Worm (Caenorhabditis elegans): ENCODE data around the gene C28D4.8.
A peak's percentile ranks its signal among the peaks of the same experiment; 100 is the strongest.

The C28D4.8 gene

DNA sequence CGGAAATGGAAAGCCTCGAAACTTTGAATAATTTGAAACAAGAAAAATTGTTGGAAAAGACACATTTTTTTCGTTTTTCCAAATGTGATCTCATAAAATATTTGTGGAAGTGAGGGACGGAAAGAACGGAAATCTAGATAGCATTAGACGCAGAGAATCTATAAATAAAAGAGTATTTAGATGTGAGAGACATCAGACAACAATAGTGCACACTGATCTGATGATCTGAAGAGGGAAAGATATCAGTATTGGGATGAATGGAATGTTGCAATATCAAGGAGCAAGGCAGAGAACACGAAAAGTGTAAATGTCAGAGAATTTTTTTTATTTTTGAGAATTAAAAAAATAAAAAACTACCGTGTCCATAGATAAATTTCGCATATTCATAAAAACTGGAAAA, 13.4 kb downstream of the C28D4.8 start:
- TF ChIP-seq T22C8.4 (GFP tag; IDR thresholded peaks at IDR 0.05) (no peak), klf-2 (GFP tag; conservative IDR thresholded peaks at IDR 0.05) (no peak), ztf-23 (GFP tag; IDR thresholded peaks at IDR 0.05) (no peak), flt-1 (GFP tag; IDR thresholded peaks at IDR 0.05) (no peak), cog-1 (tag; optimal IDR thresholded peaks at IDR 0.05) (no peak), tab-1 (GFP tag; IDR thresholded peaks at IDR 0.05) (no peak), ref-1 (GFP tag; conservative IDR thresholded peaks at IDR 0.05) (no peak), ztf-29 (GFP tag; IDR thresholded peaks at IDR 0.05) (no peak), med-1 (GFP tag; optimal IDR thresholded peaks at IDR 0.05; ENCODE audit: insufficient read depth) (no peak)

ce11 chrIV:9733904-9734303, 14.3 kb downstream of the C28D4.8 start:
- no peak for TF ChIP-seq cog-1 (tag; optimal IDR thresholded peaks at IDR 0.05)
- no peak for TF ChIP-seq flt-1 (GFP tag; IDR thresholded peaks at IDR 0.05)
- TF ChIP-seq klf-2 (GFP tag; conservative IDR thresholded peaks at IDR 0.05) = no peak
- TF ChIP-seq med-1 (GFP tag; optimal IDR thresholded peaks at IDR 0.05; ENCODE audit: insufficient read depth) = no peak
- TF ChIP-seq ztf-29 (GFP tag; IDR thresholded peaks at IDR 0.05) = no peak
- TF ChIP-seq T22C8.4 (GFP tag; IDR thresholded peaks at IDR 0.05) = no peak
- no peak for TF ChIP-seq ztf-23 (GFP tag; IDR thresholded peaks at IDR 0.05)
- TF ChIP-seq tab-1 (GFP tag; IDR thresholded peaks at IDR 0.05) = no peak
- TF ChIP-seq ref-1 (GFP tag; conservative IDR thresholded peaks at IDR 0.05) = no peak

DNA sequence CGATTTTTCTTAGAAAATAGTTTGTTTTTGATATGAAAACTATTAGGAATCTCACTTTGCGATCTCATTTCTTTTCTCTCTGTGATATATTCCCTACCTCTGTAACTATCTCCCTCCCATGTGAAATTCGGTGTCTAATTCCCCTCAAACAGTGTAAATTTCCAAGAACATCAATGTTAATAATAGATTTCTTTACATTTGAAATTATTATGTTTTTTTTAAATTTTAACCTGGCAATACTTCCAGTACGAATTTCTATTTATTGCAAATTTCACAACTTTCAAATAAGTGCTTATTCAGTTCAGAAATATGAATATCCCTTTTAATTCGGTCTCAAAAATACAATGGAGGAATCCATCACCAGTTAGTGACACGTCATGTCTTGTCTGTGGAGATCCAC, 19.9 kb downstream of the C28D4.8 start, which contains the start of gene nhr-100:
Gene nhr-100, plus strand, starts transcription at position 301 of the 400 bp plus-strand sequence.
- TF ChIP-seq klf-2 (GFP tag; conservative IDR thresholded peaks at IDR 0.05) (no peak), tab-1 (GFP tag; IDR thresholded peaks at IDR 0.05) (no peak), flt-1 (GFP tag; IDR thresholded peaks at IDR 0.05) (no peak), ztf-23 (GFP tag; IDR thresholded peaks at IDR 0.05) (no peak), cog-1 (tag; optimal IDR thresholded peaks at IDR 0.05) (no peak)

DNA sequence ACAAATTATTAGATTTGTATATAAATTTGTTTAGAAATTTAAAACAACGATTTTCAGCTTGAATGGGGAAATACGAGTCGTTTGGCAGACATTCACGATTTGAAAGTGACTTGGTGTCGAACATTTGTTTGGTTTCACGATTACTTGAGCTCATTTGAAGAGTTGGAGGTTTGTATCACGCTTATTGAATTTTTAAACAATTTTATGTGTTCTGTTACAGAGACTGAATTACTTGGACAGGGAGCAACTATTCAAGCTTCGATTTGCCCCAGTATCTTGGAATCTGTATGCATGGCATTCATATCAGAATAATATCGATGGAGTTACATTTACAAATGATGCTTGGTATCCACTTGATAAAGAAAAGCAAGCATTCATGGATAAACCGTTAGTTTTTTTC, 21.0 kb downstream of the C28D4.8 start:
- TF ChIP-seq T22C8.4 (GFP tag; IDR thresholded peaks at IDR 0.05) (no peak), flt-1 (GFP tag; IDR thresholded peaks at IDR 0.05) (no peak), klf-2 (GFP tag; conservative IDR thresholded peaks at IDR 0.05) (no peak), ztf-23 (GFP tag; IDR thresholded peaks at IDR 0.05) (no peak), cog-1 (tag; optimal IDR thresholded peaks at IDR 0.05) (no peak), med-1 (GFP tag; optimal IDR thresholded peaks at IDR 0.05; ENCODE audit: insufficient read depth) (no peak), ref-1 (GFP tag; conservative IDR thresholded peaks at IDR 0.05) (no peak)

DNA sequence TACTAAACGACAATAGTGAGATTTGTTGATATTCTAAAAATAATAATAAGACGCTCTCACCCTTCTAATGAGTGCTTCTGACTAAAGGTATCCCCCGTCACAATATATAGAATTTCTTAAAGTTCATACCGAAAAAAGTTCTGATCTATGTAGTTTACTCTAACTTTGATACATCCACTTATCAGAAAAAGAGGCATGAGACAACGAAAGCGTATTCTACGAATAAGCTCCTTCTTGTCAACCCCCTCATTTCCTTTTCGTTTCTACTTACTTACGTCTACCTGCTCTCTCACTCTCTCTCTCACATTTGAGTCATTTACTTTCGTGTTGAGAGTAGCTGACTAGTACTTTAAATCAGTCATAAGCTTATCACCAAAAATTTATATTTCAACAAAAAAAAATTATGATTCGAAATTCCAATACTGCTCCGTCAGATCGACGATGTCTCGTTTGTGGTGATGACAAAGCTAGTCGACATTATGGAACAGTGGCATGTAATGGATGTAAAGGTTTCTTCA, 22.7 kb downstream of the C28D4.8 start:
- TF ChIP-seq cog-1 (tag; optimal IDR thresholded peaks at IDR 0.05) = no peak
- TF ChIP-seq ztf-23 (GFP tag; IDR thresholded peaks at IDR 0.05) = no peak
- no peak for TF ChIP-seq med-1 (GFP tag; optimal IDR thresholded peaks at IDR 0.05; ENCODE audit: insufficient read depth)

DNA sequence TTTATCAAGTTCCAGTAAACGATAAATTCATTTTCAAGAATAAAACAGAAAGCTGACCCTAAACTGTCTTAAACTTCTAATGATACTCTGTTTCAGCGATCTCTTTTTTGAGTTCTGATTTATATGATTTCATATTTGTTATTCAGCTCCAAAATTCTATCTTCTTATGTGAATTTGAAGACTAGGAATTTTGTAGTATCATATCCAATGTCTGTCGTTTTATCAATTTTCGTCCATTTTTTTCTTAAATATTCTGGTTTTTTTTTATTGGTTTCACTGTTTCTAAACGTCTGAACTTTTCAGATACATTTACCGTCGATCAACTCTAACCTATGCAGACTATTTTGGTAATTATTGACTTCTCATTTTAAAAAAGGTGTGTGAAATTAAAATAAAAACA, 23.3 kb downstream of the C28D4.8 start, which contains the start of the genes nhr-138 and C28D4.18:
Gene nhr-138, plus strand, starts transcription at position 304 of the 400 bp plus-strand sequence.
Gene C28D4.18, plus strand, starts transcription at position 333 of the 400 bp plus-strand sequence.
- TF ChIP-seq klf-2 (GFP tag; conservative IDR thresholded peaks at IDR 0.05) (no peak), ztf-29 (GFP tag; IDR thresholded peaks at IDR 0.05) (no peak), med-1 (GFP tag; optimal IDR thresholded peaks at IDR 0.05; ENCODE audit: insufficient read depth) (no peak), flt-1 (GFP tag; IDR thresholded peaks at IDR 0.05) (no peak), cog-1 (tag; optimal IDR thresholded peaks at IDR 0.05) (no peak), ref-1 (GFP tag; conservative IDR thresholded peaks at IDR 0.05) (no peak)

DNA sequence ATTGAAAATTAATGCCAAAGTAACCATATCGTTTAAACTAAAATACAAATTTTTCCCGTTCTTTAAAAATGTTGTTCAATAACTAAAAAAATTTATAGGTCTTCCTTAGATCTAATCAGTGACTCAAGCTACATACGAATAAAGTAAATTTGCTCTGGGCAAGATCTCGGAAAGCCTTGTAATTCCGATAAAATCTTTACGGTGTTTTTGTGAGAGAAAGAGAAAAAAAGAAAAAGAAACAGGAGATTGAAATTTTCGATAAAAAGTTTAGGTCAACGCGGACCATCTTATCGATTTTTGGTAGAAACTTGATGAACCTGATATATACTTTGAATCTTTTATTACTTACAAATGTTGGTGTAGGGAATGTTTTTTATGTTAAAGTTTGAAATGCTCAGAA, 25.1 kb downstream of the C28D4.8 start:
- TF ChIP-seq klf-2 (GFP tag; conservative IDR thresholded peaks at IDR 0.05) = no peak
- TF ChIP-seq ztf-29 (GFP tag; IDR thresholded peaks at IDR 0.05) = no peak

ce11 chrIV:9718396-9718795, 29.8 kb downstream of the C28D4.8 start:
- peak; percentile 9 for TF ChIP-seq cog-1 (tag; optimal IDR thresholded peaks at IDR 0.05)
- no peak for TF ChIP-seq T22C8.4 (GFP tag; IDR thresholded peaks at IDR 0.05)

ce11 chrIV:9717844-9718243, 30.4 kb downstream of the C28D4.8 start:
- TF ChIP-seq med-1 (GFP tag; optimal IDR thresholded peaks at IDR 0.05; ENCODE audit: insufficient read depth) (no peak), ztf-23 (GFP tag; IDR thresholded peaks at IDR 0.05) (no peak), T22C8.4 (GFP tag; IDR thresholded peaks at IDR 0.05) (no peak), ztf-29 (GFP tag; IDR thresholded peaks at IDR 0.05) (no peak)

DNA sequence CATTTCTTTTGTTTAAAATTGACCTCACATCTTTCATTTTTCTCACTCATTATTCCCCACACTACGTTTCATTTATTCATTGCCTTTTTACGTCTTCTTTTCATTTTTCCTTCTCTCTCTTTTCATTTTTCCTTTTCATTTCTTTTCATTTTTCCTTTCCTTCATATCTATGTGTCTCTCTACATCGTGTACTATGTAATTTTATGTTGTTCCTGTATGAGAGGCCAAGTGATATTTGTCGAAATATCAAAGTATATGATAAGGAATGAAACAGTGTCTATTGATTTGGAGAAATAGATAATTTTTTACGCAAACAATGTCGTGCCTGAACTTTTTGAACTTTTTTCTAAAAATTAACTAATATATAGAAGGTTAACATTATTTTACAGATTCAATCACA, 31.8 kb downstream of the C28D4.8 start:
- TF ChIP-seq cog-1 (tag; optimal IDR thresholded peaks at IDR 0.05) (no peak), ztf-23 (GFP tag; IDR thresholded peaks at IDR 0.05) (no peak)

ce11 chrIV:9714264-9714663, 34.0 kb downstream of the C28D4.8 start:
- TF ChIP-seq flt-1 (GFP tag; IDR thresholded peaks at IDR 0.05) (no peak), klf-2 (GFP tag; conservative IDR thresholded peaks at IDR 0.05) (no peak), ztf-23 (GFP tag; IDR thresholded peaks at IDR 0.05) (no peak), tab-1 (GFP tag; IDR thresholded peaks at IDR 0.05) (no peak), ref-1 (GFP tag; conservative IDR thresholded peaks at IDR 0.05) (no peak), ztf-29 (GFP tag; IDR thresholded peaks at IDR 0.05) (no peak), cog-1 (tag; optimal IDR thresholded peaks at IDR 0.05) (no peak), T22C8.4 (GFP tag; IDR thresholded peaks at IDR 0.05) (no peak), med-1 (GFP tag; optimal IDR thresholded peaks at IDR 0.05; ENCODE audit: insufficient read depth) (no peak)
